Fruit fly (Drosophila melanogaster): ENCODE measurements around the gene Anp.

dm6 chr3R:30191047-30191446 is 18.7 kb upstream of the Anp start, which contains the start of gene CG9747:
- no peak for TF ChIP-seq CG8478 (optimal IDR thresholded peaks at IDR 0.05)
- TF ChIP-seq CTCF (optimal IDR thresholded peaks at IDR 0.05), result no peak
